Fruit fly (Drosophila melanogaster): ENCODE data around the gene toc.

Gene toc

DNA sequence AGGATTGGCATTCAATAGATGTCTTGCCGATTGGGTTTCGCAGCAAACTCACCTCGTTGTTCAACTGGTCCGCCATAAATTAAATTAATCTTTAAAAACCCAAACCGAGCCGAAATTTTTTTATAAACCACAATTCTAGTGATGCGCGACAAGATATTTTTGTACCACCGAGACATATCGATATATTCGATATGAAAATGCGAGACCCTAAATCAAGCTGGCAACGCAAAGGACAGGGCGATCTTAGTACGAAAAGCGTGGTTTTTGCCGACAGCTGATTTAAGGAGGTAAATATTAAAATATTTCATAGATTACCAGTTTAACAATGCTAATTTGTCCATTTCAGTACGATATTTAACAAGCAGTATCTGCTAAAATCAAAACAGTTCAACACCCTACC is 115.6 kb downstream of the toc start, which contains the start of the genes Sf3b2 and CG17219 (continued):
- TF ChIP-seq jigr1 (GFP tag; IDR thresholded peaks at IDR 0.05), result no peak
- no peak for TF ChIP-seq HmgD (GFP tag; optimal IDR thresholded peaks at IDR 0.05)
- no peak for TF ChIP-seq Drgx (GFP tag; IDR thresholded peaks at IDR 0.05)
- no peak for TF ChIP-seq cg (GFP tag; optimal IDR thresholded peaks at IDR 0.05)
- no peak for TF ChIP-seq org-1 (GFP tag; optimal IDR thresholded peaks at IDR 0.05)
- TF ChIP-seq chinmo (GFP tag; IDR thresholded peaks at IDR 0.05; ENCODE audit: partially characterized antibody), result no peak
- TF ChIP-seq Fer3 (tag; optimal IDR thresholded peaks at IDR 0.05), result no peak
- TF ChIP-seq CG4282 (GFP tag; optimal IDR thresholded peaks at IDR 0.05), result no peak
- peak; percentile 52 for TF ChIP-seq vvl (GFP tag; IDR thresholded peaks at IDR 0.05)
- no peak for TF ChIP-seq grau (tag; optimal IDR thresholded peaks at IDR 0.05)
- TF ChIP-seq CG9797 (GFP tag; optimal IDR thresholded peaks at IDR 0.05), result peak; percentile 10
- TF ChIP-seq CG8089 (GFP tag; optimal IDR thresholded peaks at IDR 0.05), result no peak
- no peak for TF ChIP-seq so (GFP tag; IDR thresholded peaks at IDR 0.05)
- TF ChIP-seq nerfin-1 (tag; optimal IDR thresholded peaks at IDR 0.05), result no peak
- no peak for TF ChIP-seq C15 (GFP tag; IDR thresholded peaks at IDR 0.05)
- TF ChIP-seq CG31441 (GFP tag; IDR thresholded peaks at IDR 0.05), result no peak
- TF ChIP-seq gsb-n (tag; optimal IDR thresholded peaks at IDR 0.05), result no peak
- no peak for TF ChIP-seq ranshi (GFP tag; IDR thresholded peaks at IDR 0.05)
- TF ChIP-seq unc-4 (GFP tag; IDR thresholded peaks at IDR 0.05; ENCODE audit: partially characterized antibody), result peak; percentile 64
- TF ChIP-seq jing (GFP tag; optimal IDR thresholded peaks at IDR 0.05), result no peak
- no peak for TF ChIP-seq CG3726 (GFP tag; IDR thresholded peaks at IDR 0.05)
- no peak for TF ChIP-seq Fer2 (tag; optimal IDR thresholded peaks at IDR 0.05)
- TF ChIP-seq CG15696 (tag; optimal IDR thresholded peaks at IDR 0.05), result no peak
- no peak for TF ChIP-seq Atf6 (GFP tag; IDR thresholded peaks at IDR 0.05)
- peak in 1 of 2 experiments; percentile 26 for TF ChIP-seq dpn (GFP tag; optimal IDR thresholded peaks at IDR 0.05)
- no peak for TF ChIP-seq tup (GFP tag; optimal IDR thresholded peaks at IDR 0.05)
- peak; percentile 3 for TF ChIP-seq tin (GFP tag; optimal IDR thresholded peaks at IDR 0.05)
- peak; percentile 54 for TF ChIP-seq CG3847 (GFP tag; IDR thresholded peaks at IDR 0.05)
- no peak for TF ChIP-seq CTCF (GFP tag; optimal IDR thresholded peaks at IDR 0.05)
- 0 out of 2 replicates have a peak, but pooled peaks have one; percentile 39 for TF ChIP-seq nerfin-2 (GFP tag; IDR thresholded peaks at IDR 0.05; ENCODE audit: partially characterized antibody)
- peak; percentile 90 for TF ChIP-seq MBD-R2 (GFP tag; IDR thresholded peaks at IDR 0.05)
- TF ChIP-seq CG7556 (GFP tag; optimal IDR thresholded peaks at IDR 0.05), result no peak
- peak; percentile 36; the same call in 1 of the 2 replicates for TF ChIP-seq CG42726 (GFP tag; IDR thresholded peaks at IDR 0.05; ENCODE audit: partially characterized antibody)
- no peak for TF ChIP-seq ase (GFP tag; IDR thresholded peaks at IDR 0.05)
- no peak for TF ChIP-seq rib (GFP tag; IDR thresholded peaks at IDR 0.05)
- no peak for TF ChIP-seq pros (GFP tag; optimal IDR thresholded peaks at IDR 0.05)
- TF ChIP-seq CG18476 (GFP tag; optimal IDR thresholded peaks at IDR 0.05), result no peak
- no peak for TF ChIP-seq CG4424 (GFP tag; optimal IDR thresholded peaks at IDR 0.05)
- TF ChIP-seq CG11247 (GFP tag; IDR thresholded peaks at IDR 0.05), result no peak
- no peak for TF ChIP-seq CG18262 (tag; optimal IDR thresholded peaks at IDR 0.05)
- TF ChIP-seq Hmx (GFP tag; optimal IDR thresholded peaks at IDR 0.05), result no peak
- TF ChIP-seq BtbVII (GFP tag; optimal IDR thresholded peaks at IDR 0.05), result no peak
- TF ChIP-seq ERR (GFP tag; optimal IDR thresholded peaks at IDR 0.05), result no peak
- 0 out of 3 replicates have a peak, but pooled peaks have one; percentile 32 for TF ChIP-seq mld (GFP tag; IDR thresholded peaks at IDR 0.05; ENCODE audit: partially characterized antibody)
- TF ChIP-seq jumu (GFP tag; optimal IDR thresholded peaks at IDR 0.05), result no peak
- no peak for TF ChIP-seq CG10654 (GFP tag; optimal IDR thresholded peaks at IDR 0.05)
- peak; percentile 45 for TF ChIP-seq CG14710 (tag; optimal IDR thresholded peaks at IDR 0.05)
- TF ChIP-seq Atf3 (GFP tag; optimal IDR thresholded peaks at IDR 0.05), result no peak
- TF ChIP-seq sens (GFP tag), result peak; percentile 18
- TF ChIP-seq klu (GFP tag; IDR thresholded peaks at IDR 0.05), result no peak
- peak; percentile 74 for TF ChIP-seq run (tag; optimal IDR thresholded peaks at IDR 0.05)
- no peak for TF ChIP-seq Awh (GFP tag; IDR thresholded peaks at IDR 0.05)
- peak; percentile 56 for TF ChIP-seq CG2116 (GFP tag; optimal IDR thresholded peaks at IDR 0.05)
